Worm (Caenorhabditis elegans) whole organism, L2 larva: ENCODE results near the gene Y50D4C.12.

Source experiments
- elt-1 ChIP-seq: fragments of 150-350 bp; optimal IDR thresholded peaks from 2 replicates; lab custom pipeline; 2014; ENCODE audit warnings: missing biosample characterization, missing genetic modification characterization
- lin-39 ChIP-seq: fragments of 150-350 bp; optimal IDR thresholded peaks from 2 replicates; lab custom pipeline; 2014; ENCODE audit warnings: missing biosample characterization, missing genetic modification reagents, missing genetic modification characterization
- nhr-11 ChIP-seq: fragments of 150-350 bp; optimal IDR thresholded peaks from 2 replicates; lab custom pipeline; 2014; ENCODE audit warnings: missing biosample characterization, missing genetic modification characterization
- nhr-237 ChIP-seq: fragments of 150-350 bp; optimal IDR thresholded peaks from 2 replicates; lab custom pipeline; 2014; ENCODE audit warnings: missing biosample characterization, missing genetic modification characterization
- skn-1 ChIP-seq: sonication (generic microtip); optimal IDR thresholded peaks from 2 replicates; lab custom pipeline; 2017; ENCODE audit warnings: missing biosample characterization, missing genetic modification characterization

ce11 chrV:1009037-1009436, 26.7 kb downstream of the Y50D4C.12 start:
- TF ChIP-seq lin-39 (no peak), elt-1 (tag; lab: Kevin White, UChicago) (no peak), nhr-11 (tag; lab: Kevin White, UChicago) (no peak), skn-1 (tag; lab: Kevin White, UChicago) (no peak), nhr-237 (tag; lab: Kevin White, UChicago) (no peak)
